Worm (Caenorhabditis elegans) whole organism, L4 larva: ENCODE data around the gene nhr-227.

Source experiments
- ceh-32 ChIP-seq: sonication (generic microtip); optimal IDR thresholded peaks from 2 replicates; lab custom pipeline; 2016; ENCODE audit warnings: mild to moderate bottlenecking, missing genetic modification characterization, missing compliant biosample characterization; ENCODE audit not compliant: poor library complexity
- ceh-44 ChIP-seq: fragments of 200-800 bp; sonication (Bioruptor generic); IDR thresholded peaks from 2 replicates; pipeline ENCODE4 v1.3.6; 2022; ENCODE audit warnings: missing genetic modification reagents, missing genetic modification characterization, missing compliant biosample characterization
- ces-1 ChIP-seq: fragments of 150-350 bp; sonication (generic microtip); optimal IDR thresholded peaks from 4 replicates; lab custom pipeline; 2014; ENCODE audit warnings: missing biosample characterization, missing genetic modification reagents, missing genetic modification characterization
- lin-13 ChIP-seq: fragments of 150-350 bp; optimal IDR thresholded peaks from 2 replicates; lab custom pipeline; 2014; ENCODE audit warnings: missing biosample characterization, missing genetic modification reagents, missing genetic modification characterization
- nhr-11 ChIP-seq: fragments of 150-350 bp; optimal IDR thresholded peaks from 2 replicates; lab custom pipeline; 2014; ENCODE audit warnings: missing biosample characterization, missing genetic modification characterization
- set-16 ChIP-seq: fragments of 200-800 bp; sonication (Bioruptor generic); IDR thresholded peaks from 2 replicates; pipeline ENCODE4 v1.3.6; 2022; ENCODE audit warnings: missing genetic modification reagents, missing genetic modification characterization, missing compliant biosample characterization
- unc-130 ChIP-seq: sonication (generic microtip); optimal IDR thresholded peaks from 2 replicates; lab custom pipeline; 2016; ENCODE audit warnings: missing genetic modification reagents, missing genetic modification characterization, missing compliant biosample characterization
- unc-39 ChIP-seq: sonication (generic microtip); optimal IDR thresholded peaks from 2 replicates; lab custom pipeline; 2017; ENCODE audit warnings: missing biosample characterization, missing genetic modification characterization

ce11 chrV:2306383-2306782, 21.2 kb downstream of the nhr-227 start:
- TF ChIP-seq ceh-32 (tag; lab: Kevin White, UChicago) (no peak), lin-13 (GFP tag; lab: Kevin White, UChicago) (no peak), unc-39 (tag; lab: Kevin White, UChicago) (no peak), ces-1 (GFP tag; lab: Kevin White, UChicago) (no peak), unc-130 (GFP tag; lab: Kevin White, UChicago) (no peak), ceh-44 (no peak), set-16 (no peak), nhr-11 (tag; lab: Kevin White, UChicago) (no peak)
